Fruit fly (Drosophila melanogaster): ENCODE measurements around the gene Mst27D.

Mst27D gene

dm6 chr2L:7042150-7042811 lies 18.4 kb downstream of the Mst27D start (continued):
- peak; percentile 81 for TF ChIP-seq CG6791 (GFP tag; IDR thresholded peaks at IDR 0.05; ENCODE audit: partially characterized antibody)
- peak; percentile 46; the same call in 1 of the 2 replicates for TF ChIP-seq nerfin-2 (GFP tag; IDR thresholded peaks at IDR 0.05; ENCODE audit: partially characterized antibody)
- TF ChIP-seq CG8281 (tag; optimal IDR thresholded peaks at IDR 0.05), result no peak
- no peak for TF ChIP-seq Dad (GFP tag; optimal IDR thresholded peaks at IDR 0.05)
- TF ChIP-seq CG17385 (GFP tag; optimal IDR thresholded peaks at IDR 0.05), result peak; percentile 57
- TF ChIP-seq lmd (GFP tag; IDR thresholded peaks at IDR 0.05), result peak; percentile 54
- TF ChIP-seq CG12155 (GFP tag; optimal IDR thresholded peaks at IDR 0.05), result peak; percentile 0
- TF ChIP-seq Usf (GFP tag; optimal IDR thresholded peaks at IDR 0.05), result no peak
- TF ChIP-seq sug (tag; optimal IDR thresholded peaks at IDR 0.05), result peak; percentile 53
- no peak for TF ChIP-seq CG10431 (GFP tag; optimal IDR thresholded peaks at IDR 0.05)
- peak; percentile 48 for TF ChIP-seq CG13624 (GFP tag; optimal IDR thresholded peaks at IDR 0.05)
- peak; percentile 60; the same call in 1 of the 2 replicates for TF ChIP-seq seq (GFP tag; IDR thresholded peaks at IDR 0.05)
- peak; percentile 51 for TF ChIP-seq CG13123 (GFP tag; optimal IDR thresholded peaks at IDR 0.05)
- peak; percentile 80 for TF ChIP-seq CG2116 (GFP tag; optimal IDR thresholded peaks at IDR 0.05)
- TF ChIP-seq CG5245 (GFP tag; optimal IDR thresholded peaks at IDR 0.05), result no peak
- peak; percentile 47 for TF ChIP-seq ewg (GFP tag; optimal IDR thresholded peaks at IDR 0.05)
- peak in 1 of 2 experiments; percentile 2 for TF ChIP-seq chif (GFP tag; optimal IDR thresholded peaks at IDR 0.05)
- peak; percentile 67 for TF ChIP-seq caup (GFP tag; optimal IDR thresholded peaks at IDR 0.05; ENCODE audit: severe bottlenecking)
- peak; percentile 33 for TF ChIP-seq CG2712 (tag; optimal IDR thresholded peaks at IDR 0.05)
- no peak for TF ChIP-seq br (optimal IDR thresholded peaks at IDR 0.05)
- peak; percentile 15 for TF ChIP-seq CG18476 (GFP tag; optimal IDR thresholded peaks at IDR 0.05)
- peak; percentile 34 for TF ChIP-seq pb (GFP tag; optimal IDR thresholded peaks at IDR 0.05)
- peak; percentile 59 for TF ChIP-seq Mad (GFP tag; optimal IDR thresholded peaks at IDR 0.05)
- no peak for TF ChIP-seq sc (optimal IDR thresholded peaks at IDR 0.05)
- no peak for TF ChIP-seq sc (GFP tag; optimal IDR thresholded peaks at IDR 0.05)
- peak; percentile 9 for TF ChIP-seq zf30C (GFP tag; optimal IDR thresholded peaks at IDR 0.05)
- peak; percentile 92 for TF ChIP-seq kah (GFP tag; optimal IDR thresholded peaks at IDR 0.05)
- peak; percentile 42 to 57 for TF ChIP-seq dpn (GFP tag; optimal IDR thresholded peaks at IDR 0.05)
- no peak for TF ChIP-seq CG10565 (GFP tag; optimal IDR thresholded peaks at IDR 0.05)
- TF ChIP-seq fu2 (GFP tag; optimal IDR thresholded peaks at IDR 0.05), result peak; percentile 28
- TF ChIP-seq CG5180 (GFP tag; optimal IDR thresholded peaks at IDR 0.05), result peak; percentile 14
- TF ChIP-seq pfk (GFP tag; optimal IDR thresholded peaks at IDR 0.05), result peak; percentile 56
- peak; percentile 61 for TF ChIP-seq CG10366 (GFP tag; IDR thresholded peaks at IDR 0.05)
- peak; percentile 59 for TF ChIP-seq HLH4C (GFP tag; IDR thresholded peaks at IDR 0.05; ENCODE audit: partially characterized antibody)
- TF ChIP-seq nau (GFP tag; optimal IDR thresholded peaks at IDR 0.05), result peak; percentile 26
- TF ChIP-seq Doc3 (GFP tag; IDR thresholded peaks at IDR 0.05; ENCODE audit: partially characterized antibody), result peak; percentile 47; the same call in 2 of the 3 replicates
- peak; percentile 41 for TF ChIP-seq dmrt99B (tag; optimal IDR thresholded peaks at IDR 0.05)
- peak; percentile 70; the same call in 2 of the 3 replicates for TF ChIP-seq Opbp (GFP tag; IDR thresholded peaks at IDR 0.05; ENCODE audit: partially characterized antibody)
- peak; percentile 68 for TF ChIP-seq CG6765 (GFP tag; optimal IDR thresholded peaks at IDR 0.05)

dm6 chr2L:7039342-7039684 lies 21.3 kb downstream of the Mst27D start:
- peak; percentile 49 for TF ChIP-seq HmgZ (tag; optimal IDR thresholded peaks at IDR 0.05)
- no peak for TF ChIP-seq repo (GFP tag; optimal IDR thresholded peaks at IDR 0.05)
- TF ChIP-seq pum (GFP tag; optimal IDR thresholded peaks at IDR 0.05), result peak; percentile 45
- TF ChIP-seq CG10147 (GFP tag; optimal IDR thresholded peaks at IDR 0.05), result no peak
- no peak for TF ChIP-seq CG14860 (GFP tag; IDR thresholded peaks at IDR 0.05; ENCODE audit: partially characterized antibody)
- TF ChIP-seq sim (GFP tag; IDR thresholded peaks at IDR 0.05), result 0 out of 2 replicates have a peak, but pooled peaks have one; percentile 23
- TF ChIP-seq pzg (GFP tag; optimal IDR thresholded peaks at IDR 0.05), result no peak
- TF ChIP-seq CG8478 (optimal IDR thresholded peaks at IDR 0.05), result no peak
- no peak for TF ChIP-seq Dll (GFP tag; IDR thresholded peaks at IDR 0.05; ENCODE audit: partially characterized antibody)
- no peak for TF ChIP-seq Hey (tag; optimal IDR thresholded peaks at IDR 0.05)
- TF ChIP-seq CG8944 (GFP tag; optimal IDR thresholded peaks at IDR 0.05), result peak; percentile 62
- peak; percentile 27; the same call in 1 of the 2 replicates for TF ChIP-seq wor (GFP tag; IDR thresholded peaks at IDR 0.05)
- peak; percentile 32 for TF ChIP-seq Fer1 (GFP tag; optimal IDR thresholded peaks at IDR 0.05)

All from whole organism, embryonic.